Fruit fly (Drosophila melanogaster) whole organism, embryonic: ENCODE results near the gene galene.

Experiments used
- Atf3 ChIP-seq: fragments of 200-800 bp; sonication (Bioruptor generic); optimal IDR thresholded peaks from 3 replicates; lab custom pipeline; 2016; ENCODE audit warnings: missing biosample characterization, missing genetic modification characterization
- CG11247 ChIP-seq: fragments of 200-800 bp; sonication (Bioruptor generic); IDR thresholded peaks from 2 replicates; pipeline ENCODE4 v1.3.6; 2022; ENCODE audit warnings: missing biosample characterization, missing genetic modification characterization
- CG12219 ChIP-seq: fragments of 200-800 bp; sonication (Bioruptor generic); optimal IDR thresholded peaks from 3 replicates; lab custom pipeline; 2018; ENCODE audit warnings: missing biosample characterization, mild to moderate bottlenecking, missing genetic modification characterization
- CG12391 ChIP-seq: fragments of 200-800 bp; sonication (Bioruptor generic); optimal IDR thresholded peaks from 3 replicates; lab custom pipeline; 2018; ENCODE audit warnings: missing biosample characterization, mild to moderate bottlenecking, missing genetic modification characterization, moderate library complexity
- CG12744 ChIP-seq: fragments of 200-800 bp; sonication (Bioruptor generic); optimal IDR thresholded peaks from 2 replicates; lab custom pipeline; 2016; ENCODE audit warnings: missing biosample characterization, missing genetic modification characterization
- CG13287 ChIP-seq: fragments of 200-800 bp; sonication (Bioruptor generic); IDR thresholded peaks from 2 replicates; pipeline ENCODE4 v1.3.6; 2022; ENCODE audit warnings: missing biosample characterization, missing genetic modification characterization; ENCODE audit not compliant: partially characterized antibody
- CG13424 ChIP-seq: fragments of 200-800 bp; sonication (Bioruptor generic); optimal IDR thresholded peaks from 2 replicates; lab custom pipeline; 2019; ENCODE audit warnings: missing biosample characterization, mild to moderate bottlenecking, missing genetic modification characterization, moderate library complexity
- CG13775 ChIP-seq: fragments of 200-800 bp; sonication (Bioruptor generic); optimal IDR thresholded peaks from 3 replicates; lab custom pipeline; 2017; ENCODE audit warnings: missing biosample characterization, mild to moderate bottlenecking, missing genetic modification characterization
- CG17829 ChIP-seq: fragments of 200-800 bp; optimal IDR thresholded peaks from 2 replicates; lab custom pipeline; 2019; ENCODE audit warnings: missing biosample characterization, mild to moderate bottlenecking, missing genetic modification characterization, moderate library complexity
- CG2120 ChIP-seq: fragments of 200-800 bp; sonication (Bioruptor generic); optimal IDR thresholded peaks from 3 replicates; lab custom pipeline; 2016; ENCODE audit warnings: missing biosample characterization, missing genetic modification characterization
- CG3407 ChIP-seq: fragments of 200-800 bp; sonication (Bioruptor generic); optimal IDR thresholded peaks from 2 replicates; lab custom pipeline; 2018; ENCODE audit warnings: missing biosample characterization, mild to moderate bottlenecking, missing genetic modification characterization
- CG4617 ChIP-seq: fragments of 200-800 bp; sonication (Bioruptor generic); optimal IDR thresholded peaks from 3 replicates; lab custom pipeline; 2016; ENCODE audit warnings: missing biosample characterization, missing genetic modification characterization, borderline replicate concordance
- CG6689 ChIP-seq: fragments of 200-800 bp; sonication (Bioruptor generic); IDR thresholded peaks from 2 replicates; pipeline ENCODE4 v1.3.6; 2022; ENCODE audit warnings: missing biosample characterization, missing genetic modification characterization
- CG8290 ChIP-seq, 3 experiments: fragments of 200-800 bp; sonication (Bioruptor generic); optimal IDR thresholded peaks; 2 replicates each; lab custom pipeline; 2016 to 2019; ENCODE audit warnings: missing biosample characterization in 3 of 3, missing genetic modification characterization in 3 of 3, mild to moderate bottlenecking in 2 of 3, moderate library complexity in 1 of 3
- CG8765 ChIP-seq: fragments of 200-800 bp; sonication (Bioruptor generic); IDR thresholded peaks from 2 replicates; pipeline ENCODE4 v1.3.6; 2022; ENCODE audit warnings: missing biosample characterization, missing genetic modification characterization
- CG9932 ChIP-seq: fragments of 200-800 bp; sonication (Bioruptor generic); IDR thresholded peaks from 2 replicates; pipeline ENCODE4 v1.3.6; 2022; ENCODE audit warnings: missing biosample characterization, missing genetic modification characterization
- Dek ChIP-seq: fragments of 200-800 bp; sonication (Bioruptor generic); optimal IDR thresholded peaks from 3 replicates; lab custom pipeline; 2019; ENCODE audit warnings: missing biosample characterization, mild to moderate bottlenecking, missing genetic modification characterization, moderate library complexity
- Drgx ChIP-seq: fragments of 200-800 bp; sonication (Bioruptor generic); IDR thresholded peaks from 2 replicates; pipeline ENCODE4 v1.3.6; 2022; ENCODE audit warnings: missing biosample characterization, missing genetic modification characterization
- E2f1 ChIP-seq: fragments of 200-800 bp; sonication (Bioruptor generic); IDR thresholded peaks from 2 replicates; pipeline ENCODE4 v1.3.6; 2022; ENCODE audit warnings: missing biosample characterization, missing genetic modification characterization
- E2f2 ChIP-seq: fragments of 200-800 bp; sonication (Bioruptor generic); IDR thresholded peaks from 2 replicates; pipeline ENCODE4 v1.3.6; 2022; ENCODE audit warnings: missing biosample characterization, missing genetic modification characterization
- Ets65A ChIP-seq: fragments of 200-800 bp; sonication (Bioruptor generic); peaks from one replicate; lab custom pipeline; 2016; ENCODE audit warnings: missing biosample characterization, missing genetic modification characterization
- Hand ChIP-seq: fragments of 200-800 bp; sonication (Bioruptor generic); optimal IDR thresholded peaks from 2 replicates; lab custom pipeline; 2017; ENCODE audit warnings: mild to moderate bottlenecking, missing biosample characterization, missing genetic modification reagents, missing genetic modification characterization
- Hr78 ChIP-seq, 2 experiments: fragments of 200-800 bp in 1 of 2; fragments of >200 bp in 1 of 2; sonication (Bioruptor generic) in 1 of 2; optimal IDR thresholded peaks; 2 replicates each; lab custom pipeline; 2017 to 2019; ENCODE audit warnings: missing biosample characterization in 2 of 2, missing genetic modification characterization in 2 of 2, mild to moderate bottlenecking in 1 of 2, moderate library complexity in 1 of 2
- MBD-R2 ChIP-seq: fragments of 200-800 bp; sonication (Bioruptor generic); IDR thresholded peaks from 2 replicates; pipeline ENCODE4 v1.3.6; 2022; ENCODE audit warnings: missing biosample characterization, missing genetic modification characterization
- Myb ChIP-seq: fragments of 200-800 bp; sonication (Bioruptor generic); optimal IDR thresholded peaks from 2 replicates; lab custom pipeline; 2016; ENCODE audit warnings: missing biosample characterization, missing genetic modification characterization
- NfI ChIP-seq: fragments of 200-800 bp; sonication (Bioruptor generic); optimal IDR thresholded peaks from 3 replicates; lab custom pipeline; 2018; ENCODE audit warnings: missing biosample characterization, mild to moderate bottlenecking, missing genetic modification characterization, moderate library complexity
- Optix ChIP-seq: fragments of 200-800 bp; sonication (Bioruptor generic); IDR thresholded peaks from 3 replicates; pipeline ENCODE4 v1.3.6; 2022; ENCODE audit warnings: missing biosample characterization, missing genetic modification characterization
- Rfx ChIP-seq: fragments of 200-800 bp; sonication (Bioruptor generic); IDR thresholded peaks from 2 replicates; pipeline ENCODE4 v1.3.6; 2022; ENCODE audit warnings: missing biosample characterization, missing genetic modification characterization
- Sox102F ChIP-seq: fragments of 200-800 bp; sonication (Bioruptor generic); optimal IDR thresholded peaks from 2 replicates; lab custom pipeline; 2018; ENCODE audit warnings: missing biosample characterization, mild to moderate bottlenecking, missing genetic modification characterization, moderate library complexity
- Ssrp ChIP-seq: fragments of 200-800 bp; sonication (Bioruptor generic); optimal IDR thresholded peaks from 2 replicates; lab custom pipeline; 2018; ENCODE audit warnings: missing biosample characterization, mild to moderate bottlenecking, missing genetic modification characterization, moderate library complexity
- Xrp1 ChIP-seq: fragments of 200-800 bp; sonication (Bioruptor generic); IDR thresholded peaks from 2 replicates; pipeline ENCODE4 v1.3.6; 2022; ENCODE audit warnings: missing biosample characterization, missing genetic modification characterization
- chm ChIP-seq: fragments of 200-800 bp; sonication (Bioruptor generic); IDR thresholded peaks from 2 replicates; pipeline ENCODE4 v1.3.6; 2022; ENCODE audit warnings: missing biosample characterization, missing genetic modification characterization
- dmrt11E ChIP-seq: fragments of 200-800 bp; sonication (Bioruptor generic); optimal IDR thresholded peaks from 3 replicates; lab custom pipeline; 2018; ENCODE audit warnings: missing biosample characterization, mild to moderate bottlenecking, missing genetic modification characterization, moderate library complexity
- eve ChIP-seq, 2 experiments: fragments of >200 bp; optimal IDR thresholded peaks; 2 replicates each; lab custom pipeline; 2017; ENCODE audit warnings: missing biosample characterization in 2 of 2, missing genetic modification characterization in 2 of 2
- exex ChIP-seq: fragments of 200-800 bp; sonication (Bioruptor generic); optimal IDR thresholded peaks from 4 replicates; lab custom pipeline; 2018; ENCODE audit warnings: missing biosample characterization, mild to moderate bottlenecking, missing genetic modification characterization, moderate library complexity
- fd102C ChIP-seq: fragments of 200-800 bp; sonication (Bioruptor generic); optimal IDR thresholded peaks from 2 replicates; lab custom pipeline; 2018; ENCODE audit warnings: missing biosample characterization, mild to moderate bottlenecking, missing genetic modification characterization, moderate library complexity
- fd64A ChIP-seq: fragments of 200-800 bp; sonication (Bioruptor generic); optimal IDR thresholded peaks from 3 replicates; lab custom pipeline; 2018; ENCODE audit warnings: missing biosample characterization, mild to moderate bottlenecking, missing genetic modification characterization
- fu2 ChIP-seq: fragments of 200-800 bp; sonication (Bioruptor generic); optimal IDR thresholded peaks from 2 replicates; lab custom pipeline; 2016; ENCODE audit warnings: missing biosample characterization, missing genetic modification characterization
- nom ChIP-seq: fragments of 200-800 bp; sonication (Bioruptor generic); optimal IDR thresholded peaks from 2 replicates; lab custom pipeline; 2017; ENCODE audit warnings: missing biosample characterization, missing genetic modification characterization, mild to moderate bottlenecking, moderate library complexity, missing genetic modification reagents
- pan ChIP-seq, 4 experiments: fragments of >200 bp in 3 of 4; fragments of 200-800 bp in 1 of 4; sonication (Bioruptor generic) in 1 of 4; optimal IDR thresholded peaks in 3 of 4; IDR thresholded peaks in 1 of 4; 2 replicates each; pipeline versions ENCODE4 v1.3.6 to Lab custom; 2017 to 2022; ENCODE audit warnings: missing biosample characterization in 2 of 4, missing genetic modification characterization in 2 of 4, mixed read lengths in 1 of 4
- pzg ChIP-seq: fragments of 200-800 bp; sonication (Bioruptor generic); optimal IDR thresholded peaks from 3 replicates; lab custom pipeline; 2018; ENCODE audit warnings: missing biosample characterization, mild to moderate bottlenecking, missing genetic modification characterization, moderate library complexity
- sug ChIP-seq: fragments of 200-800 bp; optimal IDR thresholded peaks from 2 replicates; lab custom pipeline; 2019; ENCODE audit warnings: missing biosample characterization, mild to moderate bottlenecking, missing genetic modification characterization, moderate library complexity
- trem ChIP-seq: fragments of 200-800 bp; optimal IDR thresholded peaks from 3 replicates; lab custom pipeline; 2019; ENCODE audit warnings: missing biosample characterization, mild to moderate bottlenecking, missing genetic modification characterization, moderate library complexity
- wor ChIP-seq: fragments of 200-800 bp; sonication (Bioruptor generic); IDR thresholded peaks from 2 replicates; pipeline ENCODE4 v1.3.6; 2022; ENCODE audit warnings: missing biosample characterization, missing genetic modification characterization

The galene gene

dm6 chr3L:1203855-1204431 is 31.6 kb upstream of the galene start (continued):
- TF ChIP-seq Rfx = peak; percentile 58
- no peak for TF ChIP-seq Ets65A (GFP tag; lab: Kevin White, UChicago)
- TF ChIP-seq E2f2 (GFP tag; lab: Robert Waterston, UW) = peak; percentile 16; the same call in 1 of the 2 replicates
- 0 out of 2 replicates have a peak, but pooled peaks have one; percentile 28 for TF ChIP-seq Drgx (GFP tag; lab: Robert Waterston, UW)
- TF ChIP-seq CG11247 (GFP tag; lab: Robert Waterston, UW) = no peak
- no peak for TF ChIP-seq pan (optimal IDR thresholded peaks at IDR 0.05; lab: Kevin White, UChicago)
- peak in 1 of 2 experiments; percentile 8 for TF ChIP-seq pan (GFP tag; optimal IDR thresholded peaks at IDR 0.05 in 1 of 2, IDR thresholded peaks at IDR 0.05 in 1 of 2)
- TF ChIP-seq Atf3 = no peak
- no peak for TF ChIP-seq CG3407 (GFP tag; lab: Kevin White, UChicago)
- TF ChIP-seq CG4617 (GFP tag; lab: Kevin White, UChicago) = no peak
- peak; percentile 19; the same call in 1 of the 2 replicates for TF ChIP-seq CG13287
- 0 out of 2 replicates have a peak, but pooled peaks have one; percentile 29 for TF ChIP-seq chm (GFP tag; lab: Robert Waterston, UW)
- TF ChIP-seq Sox102F (GFP tag; lab: Kevin White, UChicago) = no peak
- TF ChIP-seq CG8290 (GFP tag; optimal IDR thresholded peaks at IDR 0.05; lab: Kevin White, UChicago) = no peak
- TF ChIP-seq CG8290 (tag; optimal IDR thresholded peaks at IDR 0.05; lab: Kevin White, UChicago) = peak in 1 of 2 experiments; percentile 49
- TF ChIP-seq CG6689 (GFP tag; lab: Robert Waterston, UW) = 0 out of 2 replicates have a peak, but pooled peaks have one; percentile 11
- TF ChIP-seq CG9932 (GFP tag; lab: Robert Waterston, UW) = no peak
- TF ChIP-seq fd64A (GFP tag; lab: Kevin White, UChicago) = no peak
- no peak for TF ChIP-seq eve (GFP tag; optimal IDR thresholded peaks at IDR 0.05; lab: Kevin White, UChicago)
- peak; percentile 29 for TF ChIP-seq CG2120 (GFP tag; lab: Kevin White, UChicago)
- TF ChIP-seq dmrt11E (tag; lab: Kevin White, UChicago) = no peak

- TF ChIP-seq Drgx (GFP tag; lab: Robert Waterston, UW) (no peak), NfI (GFP tag; lab: Kevin White, UChicago) (peak; percentile 57), CG12744 (GFP tag; lab: Kevin White, UChicago) (peak; percentile 23), CG13424 (tag; lab: Kevin White, UChicago) (peak; percentile 65), CG17829 (tag; lab: Kevin White, UChicago) (peak; percentile 52), pzg (no peak), Ssrp (tag; lab: Kevin White, UChicago) (peak; percentile 59), Hr78 (GFP tag; optimal IDR thresholded peaks at IDR 0.05; lab: Kevin White, UChicago) (peak in 1 of 2 experiments; percentile 78), fu2 (peak; percentile 64), Optix (GFP tag; lab: Robert Waterston, UW) (peak; percentile 52; the same call in 1 of the 3 replicates), CG13775 (GFP tag; lab: Kevin White, UChicago) (peak; percentile 68), CG8765 (GFP tag; lab: Robert Waterston, UW) (no peak), CG12219 (peak; percentile 58), MBD-R2 (GFP tag; lab: Robert Waterston, UW) (no peak), Rfx (peak; percentile 57; the same call in 1 of the 2 replicates), CG12391 (peak; percentile 64), Hand (peak; percentile 75), nom (GFP tag; lab: Kevin White, UChicago) (peak; percentile 11), wor (GFP tag; lab: Robert Waterston, UW) (peak; percentile 44; the same call in 1 of the 2 replicates), Xrp1 (GFP tag; lab: Robert Waterston, UW) (0 out of 2 replicates have a peak, but pooled peaks have one; percentile 31), E2f1 (GFP tag; lab: Robert Waterston, UW) (no peak), exex (tag; lab: Kevin White, UChicago) (peak; percentile 76), dmrt11E (tag; lab: Kevin White, UChicago) (peak; percentile 16), trem (tag; lab: Kevin White, UChicago) (peak; percentile 11), Myb (GFP tag; lab: Kevin White, UChicago) (peak; percentile 70), Dek (peak; percentile 65), sug (peak; percentile 83), fd102C (GFP tag; lab: Kevin White, UChicago) (no peak)
Observed at dm6 chr3L:1204674-1205547, 30.6 kb upstream of the galene start, which contains the start of gene CG9119. Gene CG9119 (minus strand): TSS chr3L:1204795.
